Fruit fly (Drosophila melanogaster) whole organism: ENCODE measurements around the gene Patr-1.

Experiments
- CG8478 ChIP-seq: fragments of >200 bp; optimal IDR thresholded peaks from 2 replicates; lab custom pipeline; 2018; ENCODE audit warnings: inconsistent platforms
- Dll ChIP-seq: fragments of >200 bp; optimal IDR thresholded peaks from 2 replicates; lab custom pipeline; 2017
- EcR ChIP-seq, 2 experiments: fragments of >200 bp; optimal IDR thresholded peaks; 2 replicates each; lab custom pipeline; 2017; ENCODE audit warnings: missing biosample characterization in 2 of 2, missing genetic modification characterization in 2 of 2, missing genetic modification reagents in 2 of 2
- pan ChIP-seq: fragments of >200 bp; optimal IDR thresholded peaks from 2 replicates; lab custom pipeline; 2017
- psq ChIP-seq: fragments of >200 bp; optimal IDR thresholded peaks from 2 replicates; lab custom pipeline; 2017
- usp ChIP-seq: fragments of >200 bp; optimal IDR thresholded peaks from 2 replicates; lab custom pipeline; 2017; ENCODE audit warnings: missing biosample characterization, missing genetic modification characterization, mixed read lengths

Gene Patr-1

DNA sequence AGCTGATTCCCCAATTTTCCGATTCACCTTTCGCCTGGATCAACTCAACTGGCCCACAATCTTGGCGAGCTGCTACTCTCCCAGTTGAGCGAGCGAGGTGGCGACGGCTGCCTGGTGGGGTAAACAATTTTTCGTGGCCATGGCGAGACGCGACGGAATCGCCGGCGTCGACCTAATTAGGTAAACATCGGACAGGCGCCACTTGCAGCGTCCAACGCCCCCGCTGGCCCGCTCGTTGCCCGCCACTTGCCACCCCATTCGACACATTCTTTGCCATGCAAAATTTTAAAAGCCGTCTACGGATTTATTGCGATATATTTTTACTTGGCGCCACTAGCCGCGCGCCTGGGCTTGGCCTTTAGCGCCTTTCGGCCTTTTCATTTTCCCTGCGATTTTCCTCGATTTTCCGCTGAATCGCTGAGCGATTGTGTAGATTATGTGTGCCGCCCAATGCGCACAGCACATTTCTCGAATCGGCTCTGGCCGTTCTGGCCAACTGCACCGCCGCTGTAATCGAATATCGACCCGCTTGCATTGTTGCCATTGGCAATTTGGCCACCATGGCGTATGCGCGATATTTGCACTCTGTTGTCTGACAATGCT, 23.6 kb downstream of the Patr-1 start:
- no peak for TF ChIP-seq pan
- TF ChIP-seq Dll = no peak
- no peak for TF ChIP-seq EcR (GFP tag; optimal IDR thresholded peaks at IDR 0.05; lab: Kevin White, UChicago)
- TF ChIP-seq psq (lab: Kevin White, UChicago) = no peak
- no peak for TF ChIP-seq usp
- no peak for TF ChIP-seq CG8478 (lab: Kevin White, UChicago)

DNA sequence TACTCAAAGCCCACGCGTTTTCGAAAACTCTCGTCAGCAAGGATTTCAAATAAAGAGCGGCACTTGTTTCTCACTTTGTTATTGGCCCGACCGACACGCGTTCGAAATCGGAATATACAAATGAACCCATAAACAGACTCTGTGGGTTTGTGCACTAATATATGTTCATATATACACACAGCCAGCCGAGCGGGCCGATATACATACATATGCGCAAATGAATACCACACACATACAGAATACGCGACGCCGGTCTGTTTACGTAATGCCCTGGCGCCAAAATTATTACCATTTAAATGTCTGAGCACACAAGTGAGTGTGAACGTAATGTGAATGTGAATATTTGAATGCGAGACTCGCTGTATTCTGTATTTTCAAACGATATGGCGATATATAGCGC, 24.4 kb downstream of the Patr-1 start:
- no peak for TF ChIP-seq EcR (GFP tag; optimal IDR thresholded peaks at IDR 0.05; lab: Kevin White, UChicago)
- no peak for TF ChIP-seq CG8478 (lab: Kevin White, UChicago)

DNA sequence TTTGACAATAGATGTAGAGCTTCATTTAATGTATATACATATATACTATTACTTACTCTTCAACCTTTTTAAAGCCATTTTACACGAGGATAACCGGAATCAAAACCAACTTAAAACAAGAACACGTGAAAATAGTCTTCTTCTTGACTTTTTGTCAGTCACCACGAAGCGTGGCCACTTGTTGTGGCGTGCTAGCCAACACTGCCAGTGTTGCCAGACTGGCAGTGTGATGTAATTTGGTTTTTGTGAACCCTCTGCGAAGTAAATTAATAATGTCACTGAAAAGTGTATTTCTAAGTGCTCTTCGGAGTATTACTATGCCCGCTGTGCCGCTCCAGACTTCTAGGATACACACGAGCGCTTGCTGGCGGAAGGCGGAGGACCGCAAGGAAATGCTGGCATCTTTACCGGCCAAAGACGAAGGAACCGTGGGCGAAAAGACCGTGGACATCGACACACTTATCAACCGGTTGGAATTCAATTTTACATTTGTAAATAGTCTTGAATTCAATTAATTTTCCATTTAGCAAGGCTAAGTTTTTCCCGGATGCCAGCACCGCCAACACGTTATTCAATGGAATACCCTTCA, 29.3 kb downstream of the Patr-1 start, which contains the start of the genes Ns1 and mRpS11:
Gene Ns1 (minus strand): TSS at position 150 of the 589 bp plus-strand sequence.
Gene mRpS11 (plus strand): TSS at position 207 of the 589 bp plus-strand sequence.
- TF ChIP-seq CG8478 (lab: Kevin White, UChicago) (no peak), EcR (GFP tag; optimal IDR thresholded peaks at IDR 0.05; lab: Kevin White, UChicago) (no peak), usp (no peak), Dll (no peak), psq (lab: Kevin White, UChicago) (no peak), pan (no peak)

DNA sequence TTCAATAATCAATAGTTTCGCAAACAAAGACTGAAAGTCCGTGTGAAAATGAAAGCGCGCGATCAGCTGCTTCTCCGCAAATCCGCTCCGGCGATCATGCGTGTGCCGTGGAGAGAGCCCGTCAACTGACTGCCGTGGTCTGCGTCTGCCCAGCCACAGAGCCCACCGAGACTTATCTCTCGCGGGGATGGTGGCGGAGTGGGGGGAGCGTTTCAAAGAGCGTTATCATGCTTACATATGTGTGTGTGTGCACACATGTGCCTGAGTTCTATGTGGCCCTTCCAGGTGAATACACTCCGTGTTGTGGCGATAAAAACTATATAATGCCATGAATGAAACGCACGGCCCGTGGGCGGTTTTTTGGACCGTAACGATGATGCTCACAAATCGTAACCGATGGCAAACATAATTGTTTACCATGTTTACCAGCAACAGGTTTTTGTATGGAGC, 34.6 kb downstream of the Patr-1 start:
- TF ChIP-seq EcR (GFP tag; optimal IDR thresholded peaks at IDR 0.05; lab: Kevin White, UChicago) (peak in 1 of 2 experiments; percentile 33), usp (no peak)

DNA sequence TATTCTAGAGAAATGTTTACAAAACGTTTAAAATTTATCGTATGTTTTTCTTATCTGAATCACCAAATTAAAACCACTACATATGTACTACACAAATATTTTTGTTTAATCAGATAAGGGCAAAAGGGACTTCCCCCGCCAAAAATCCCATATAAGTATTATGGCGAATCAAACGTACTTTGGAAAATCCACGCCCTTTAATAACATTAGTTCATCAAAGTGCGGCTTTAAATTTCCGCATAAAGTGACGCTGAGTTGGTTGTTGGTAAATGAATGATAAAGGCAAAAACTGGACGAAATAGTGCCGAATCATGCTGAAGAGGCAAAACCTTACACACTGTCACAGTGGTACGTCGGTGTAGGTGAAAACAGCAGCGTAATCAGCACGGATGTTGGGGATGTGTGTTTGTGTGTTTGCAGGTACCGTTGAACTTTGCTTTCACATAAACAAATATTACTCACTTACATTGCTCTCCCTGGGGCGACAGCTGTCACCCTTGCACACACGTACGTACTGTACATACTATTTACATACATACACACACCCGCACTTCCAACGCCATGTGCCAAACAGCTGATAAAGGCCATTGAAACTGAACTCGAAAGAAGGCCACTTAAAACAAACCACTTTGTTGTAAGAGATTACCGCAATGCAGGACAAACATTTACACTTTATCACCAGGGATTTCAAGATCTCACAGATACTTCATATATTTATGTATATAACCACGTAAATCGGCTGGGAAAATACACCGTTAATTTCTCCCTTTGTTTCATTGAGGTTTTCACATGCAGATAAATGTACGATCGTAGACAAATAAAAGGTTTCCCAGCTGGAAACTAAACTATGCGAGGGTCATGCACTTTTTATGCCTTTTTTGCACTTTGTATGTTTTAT, 35.8 kb downstream of the Patr-1 start:
- no peak for TF ChIP-seq pan
- TF ChIP-seq CG8478 (lab: Kevin White, UChicago) = no peak
- no peak for TF ChIP-seq usp
- TF ChIP-seq EcR (GFP tag; optimal IDR thresholded peaks at IDR 0.05; lab: Kevin White, UChicago) = no peak
- no peak for TF ChIP-seq Dll
- TF ChIP-seq psq (lab: Kevin White, UChicago) = no peak

DNA sequence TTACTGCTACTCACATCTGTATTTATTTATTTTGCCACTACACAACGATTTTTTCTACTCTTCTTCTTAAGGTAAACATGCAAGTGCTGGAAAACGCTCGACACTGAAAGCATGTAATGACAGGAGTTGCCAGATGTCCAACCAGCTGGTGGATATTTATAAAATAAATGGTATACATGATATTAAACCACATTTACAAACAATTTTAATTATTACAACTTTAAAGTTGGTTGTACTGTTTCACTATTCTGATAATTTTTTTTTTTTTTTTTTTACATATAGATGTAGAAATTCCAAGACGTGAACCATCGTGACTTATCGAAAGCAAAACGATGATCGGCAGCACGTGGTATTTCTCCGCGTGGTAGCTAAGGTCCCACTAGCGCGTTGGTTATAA, 36.5 kb downstream of the Patr-1 start, which contains the start of the genes Keap1 and kuk:
Gene Keap1 (minus strand): TSS at position 87 of the 397 bp plus-strand sequence.
Gene kuk (plus strand): TSS at position 386 of the 397 bp plus-strand sequence.
- no peak for TF ChIP-seq psq (lab: Kevin White, UChicago)
- TF ChIP-seq CG8478 (lab: Kevin White, UChicago) = no peak
- TF ChIP-seq Dll = no peak
- TF ChIP-seq pan = no peak
- no peak for TF ChIP-seq EcR (GFP tag; optimal IDR thresholded peaks at IDR 0.05; lab: Kevin White, UChicago)
- TF ChIP-seq usp = no peak

dm6 chr3R:17080666-17081358, 37.4 kb downstream of the Patr-1 start:
- TF ChIP-seq usp (no peak), pan (no peak), Dll (no peak), EcR (GFP tag; optimal IDR thresholded peaks at IDR 0.05; lab: Kevin White, UChicago) (no peak), CG8478 (lab: Kevin White, UChicago) (no peak)

dm6 chr3R:17081359-17081935, 38.1 kb downstream of the Patr-1 start:
- TF ChIP-seq CG8478 (lab: Kevin White, UChicago) (no peak), EcR (GFP tag; optimal IDR thresholded peaks at IDR 0.05; lab: Kevin White, UChicago) (no peak), pan (no peak), Dll (no peak), usp (no peak), psq (lab: Kevin White, UChicago) (no peak)

dm6 chr3R:17082471-17082870, 39.1 kb downstream of the Patr-1 start:
- TF ChIP-seq pan (no peak), usp (no peak), psq (lab: Kevin White, UChicago) (no peak), Dll (no peak), CG8478 (lab: Kevin White, UChicago) (no peak), EcR (GFP tag; optimal IDR thresholded peaks at IDR 0.05; lab: Kevin White, UChicago) (no peak)

DNA sequence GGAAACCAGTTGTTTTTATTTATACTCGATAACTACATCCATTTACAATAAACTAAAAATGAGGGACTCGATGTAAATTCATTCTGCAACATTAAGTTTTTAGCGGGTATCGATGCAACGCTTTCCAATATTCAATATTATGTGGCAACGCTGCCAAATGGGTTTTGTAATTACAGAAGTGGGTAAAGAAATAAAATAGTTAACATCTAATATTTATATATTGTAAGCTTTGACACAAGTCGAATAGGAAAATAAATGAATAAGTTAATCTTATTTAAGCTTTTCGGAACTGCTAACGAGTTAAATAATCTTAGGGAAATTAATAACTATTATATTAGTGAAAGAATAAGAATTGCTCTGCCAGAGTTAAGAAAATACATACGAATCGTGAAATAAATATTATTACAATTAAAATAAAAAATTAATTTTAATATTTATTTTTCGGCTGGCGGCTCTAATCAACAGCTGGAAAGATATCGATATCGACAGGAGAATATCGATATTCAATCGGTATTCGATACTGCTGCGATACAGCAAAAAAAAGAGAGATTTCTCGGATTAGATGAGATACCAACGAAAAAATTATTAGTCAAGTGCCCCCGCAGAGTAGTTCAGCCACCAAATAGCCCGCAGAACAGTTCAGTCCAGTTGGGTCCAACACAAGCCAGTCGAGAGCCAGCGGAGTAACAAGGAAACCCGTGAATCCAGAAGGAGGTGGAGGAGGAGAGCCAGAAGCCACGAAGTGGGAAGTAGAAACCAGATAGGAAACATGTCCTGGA, 41.9 kb downstream of the Patr-1 start, which contains the start of gene GckIII:
Gene GckIII (plus strand): TSS at position 485 of the 779 bp plus-strand sequence.
- TF ChIP-seq Dll = no peak
- no peak for TF ChIP-seq CG8478 (lab: Kevin White, UChicago)

DNA sequence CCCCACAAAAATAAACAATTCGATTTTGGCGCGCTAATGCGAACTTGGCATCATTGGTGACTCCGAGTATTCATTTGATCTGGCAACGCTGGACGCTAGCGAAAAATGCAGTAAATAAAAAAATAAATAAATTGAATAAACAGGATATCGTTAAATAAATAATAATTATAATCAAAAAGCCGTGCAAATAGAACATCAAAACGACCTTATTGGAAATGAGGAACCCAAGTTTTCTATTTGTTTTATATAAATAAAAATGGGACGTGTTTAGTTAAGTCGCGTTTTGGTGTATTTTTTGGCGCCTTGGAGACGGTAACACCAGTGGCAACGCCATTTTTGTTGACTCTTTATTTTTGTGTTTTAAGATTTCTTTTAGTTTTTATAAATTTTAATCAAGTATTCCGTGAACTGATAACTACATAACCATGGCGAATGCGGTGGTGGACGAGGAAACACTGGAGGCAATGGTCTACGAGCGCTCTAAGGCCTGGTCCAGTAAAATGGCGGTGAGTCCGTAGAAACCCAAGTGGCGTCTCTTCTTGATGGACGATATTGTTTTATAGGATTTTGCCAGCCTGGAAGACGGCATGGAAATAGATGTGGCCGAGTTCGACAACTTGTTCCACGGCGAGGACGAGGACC, 44.7 kb downstream of the Patr-1 start, which contains the start of gene cal1:
Gene cal1 (plus strand): TSS at position 304 of the 642 bp plus-strand sequence.
- TF ChIP-seq EcR (GFP tag; optimal IDR thresholded peaks at IDR 0.05; lab: Kevin White, UChicago) = no peak
- no peak for TF ChIP-seq usp
- TF ChIP-seq pan = no peak
- no peak for TF ChIP-seq CG8478 (lab: Kevin White, UChicago)
- TF ChIP-seq Dll = no peak
- TF ChIP-seq psq (lab: Kevin White, UChicago) = no peak
